Fruit fly (Drosophila melanogaster) whole organism, adult: ENCODE results near the gene GMF.

Experiments
- CG11617 ChIP-seq: fragments of 200-800 bp; sonication (Bioruptor generic); optimal IDR thresholded peaks from 2 replicates; lab custom pipeline; 2017; ENCODE audit warnings: mild to moderate bottlenecking, missing biosample characterization, missing genetic modification reagents, missing genetic modification characterization
- CG12768 ChIP-seq: fragments of 200-800 bp; sonication (Bioruptor generic); optimal IDR thresholded peaks from 2 replicates; lab custom pipeline; 2017; ENCODE audit warnings: missing biosample characterization, missing genetic modification characterization, mild to moderate bottlenecking, moderate library complexity, missing genetic modification reagents
- CG14711 ChIP-seq: fragments of 200-800 bp; sonication (Bioruptor generic); optimal IDR thresholded peaks from 2 replicates; lab custom pipeline; 2018; ENCODE audit warnings: missing biosample characterization, mild to moderate bottlenecking, missing genetic modification characterization, moderate library complexity
- CG1620 ChIP-seq: fragments of 200-800 bp; sonication (Bioruptor generic); optimal IDR thresholded peaks from 2 replicates; lab custom pipeline; 2016; ENCODE audit warnings: missing biosample characterization, missing genetic modification characterization
- CG33017 ChIP-seq: fragments of 200-800 bp; sonication (Bioruptor generic); optimal IDR thresholded peaks from 2 replicates; lab custom pipeline; 2018; ENCODE audit warnings: missing biosample characterization, mild to moderate bottlenecking, missing genetic modification characterization, moderate library complexity
- CG5204 ChIP-seq: fragments of 200-800 bp; sonication (Bioruptor generic); optimal IDR thresholded peaks from 2 replicates; lab custom pipeline; 2016; ENCODE audit warnings: missing biosample characterization, missing genetic modification characterization
- CG7045 ChIP-seq: fragments of 200-800 bp; sonication (Bioruptor generic); optimal IDR thresholded peaks from 2 replicates; lab custom pipeline; 2017; ENCODE audit warnings: missing biosample characterization, mild to moderate bottlenecking, missing genetic modification characterization
- CG7101 ChIP-seq: fragments of 200-800 bp; sonication (Bioruptor generic); optimal IDR thresholded peaks from 2 replicates; lab custom pipeline; 2018; ENCODE audit warnings: missing biosample characterization, mild to moderate bottlenecking, missing genetic modification characterization, moderate library complexity
- Clk ChIP-seq: fragments of 200-800 bp; sonication (Bioruptor generic); optimal IDR thresholded peaks from 2 replicates; lab custom pipeline; 2017; ENCODE audit warnings: missing biosample characterization, missing genetic modification characterization
- Crg-1 ChIP-seq: fragments of 200-800 bp; sonication (Bioruptor generic); optimal IDR thresholded peaks from 2 replicates; lab custom pipeline; 2016; ENCODE audit warnings: missing biosample characterization, missing genetic modification characterization
- Hr96 ChIP-seq: fragments of 200-800 bp; sonication (Bioruptor generic); optimal IDR thresholded peaks from 2 replicates; lab custom pipeline; 2016; ENCODE audit warnings: missing biosample characterization, missing genetic modification characterization
- Mnt ChIP-seq: fragments of 200-800 bp; sonication (Bioruptor generic); optimal IDR thresholded peaks from 2 replicates; lab custom pipeline; 2016; ENCODE audit warnings: missing biosample characterization, mild to moderate bottlenecking, missing genetic modification characterization
- bab1 ChIP-seq: fragments of 200-800 bp; sonication (Bioruptor generic); optimal IDR thresholded peaks from 3 replicates; lab custom pipeline; 2019; ENCODE audit warnings: missing biosample characterization, mild to moderate bottlenecking, missing genetic modification characterization, moderate library complexity
- cic ChIP-seq: fragments of 200-800 bp; sonication (Bioruptor generic); optimal IDR thresholded peaks from 2 replicates; lab custom pipeline; 2017; ENCODE audit warnings: missing biosample characterization, mild to moderate bottlenecking, missing genetic modification characterization, moderate library complexity
- cnc ChIP-seq, 2 experiments: fragments of >200 bp; optimal IDR thresholded peaks; 2 replicates each; lab custom pipeline; 2017
- kay ChIP-seq: fragments of 200-800 bp; sonication (Bioruptor generic); peaks from one replicate; lab custom pipeline; 2016; ENCODE audit warnings: missing biosample characterization, missing genetic modification characterization, borderline replicate concordance
- ovo ChIP-seq: fragments of 200-800 bp; sonication (Bioruptor generic); optimal IDR thresholded peaks from 2 replicates; lab custom pipeline; 2016; ENCODE audit warnings: missing biosample characterization, missing genetic modification characterization
- pad ChIP-seq: fragments of 200-800 bp; sonication (Bioruptor generic); optimal IDR thresholded peaks from 3 replicates; lab custom pipeline; 2017; ENCODE audit warnings: missing biosample characterization, missing genetic modification characterization, mild to moderate bottlenecking, moderate library complexity, missing genetic modification reagents
- tj ChIP-seq: fragments of 200-800 bp; sonication (Bioruptor generic); optimal IDR thresholded peaks from 3 replicates; lab custom pipeline; 2017; ENCODE audit warnings: missing biosample characterization, mild to moderate bottlenecking, missing genetic modification characterization, moderate library complexity
- toe ChIP-seq: fragments of 200-800 bp; sonication (Bioruptor generic); optimal IDR thresholded peaks from 2 replicates; lab custom pipeline; 2016; ENCODE audit warnings: missing biosample characterization, missing genetic modification characterization

The GMF gene

dm6 chr2L:16290984-16291383 is 11.8 kb downstream of the GMF start, which contains the start of gene CG17329:
TSS of gene CG17329 (plus strand) at chr2L:16291284.
- TF ChIP-seq bab1 (GFP tag; lab: Kevin White, UChicago) = no peak
- TF ChIP-seq pad = no peak
- TF ChIP-seq CG5204 = no peak
- TF ChIP-seq toe = no peak
- no peak for TF ChIP-seq CG14711 (tag; lab: Kevin White, UChicago)
- no peak for TF ChIP-seq CG12768 (GFP tag; lab: Kevin White, UChicago)
- no peak for TF ChIP-seq CG11617
- no peak for TF ChIP-seq Hr96
- TF ChIP-seq CG7101 (tag; lab: Kevin White, UChicago) = no peak
- TF ChIP-seq Crg-1 (GFP tag; lab: Kevin White, UChicago) = no peak
- no peak for TF ChIP-seq Clk (GFP tag; lab: Kevin White, UChicago)
- TF ChIP-seq CG33017 (tag; lab: Kevin White, UChicago) = no peak
- no peak for TF ChIP-seq ovo (GFP tag; lab: Kevin White, UChicago)
- no peak for TF ChIP-seq Mnt (GFP tag; lab: Kevin White, UChicago)

DNA sequence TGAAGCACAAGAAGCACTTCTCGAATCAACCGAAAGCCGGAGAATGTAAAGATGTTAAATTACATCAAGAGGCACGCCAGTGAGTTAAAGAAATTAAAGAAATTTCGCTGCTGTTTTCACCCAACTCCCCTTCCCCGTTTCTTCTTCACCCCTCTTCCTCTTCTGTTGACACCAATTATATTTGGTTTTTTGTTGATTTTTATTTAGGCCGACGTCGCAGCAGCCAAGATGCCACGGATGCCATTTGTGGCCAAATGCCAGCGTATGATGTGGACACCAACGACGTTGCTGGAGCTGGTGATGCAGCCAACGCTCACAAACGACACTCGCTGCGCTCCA is 14.4 kb downstream of the GMF start:
- TF ChIP-seq Mnt (GFP tag; lab: Kevin White, UChicago) = no peak
- no peak for TF ChIP-seq CG7101 (tag; lab: Kevin White, UChicago)
- TF ChIP-seq CG5204 = no peak
- TF ChIP-seq kay (GFP tag; lab: Kevin White, UChicago) = no peak

- TF ChIP-seq Hr96 (peak; percentile 91), Crg-1 (GFP tag; lab: Kevin White, UChicago) (peak; percentile 94), ovo (GFP tag; lab: Kevin White, UChicago) (peak; percentile 93), cnc (optimal IDR thresholded peaks at IDR 0.05; lab: Kevin White, UChicago) (no peak), CG14711 (tag; lab: Kevin White, UChicago) (peak; percentile 69), Clk (GFP tag; lab: Kevin White, UChicago) (peak; percentile 63), cic (peak; percentile 82), CG12768 (GFP tag; lab: Kevin White, UChicago) (peak; percentile 77), kay (GFP tag; lab: Kevin White, UChicago) (peak; percentile 97), CG33017 (tag; lab: Kevin White, UChicago) (peak; percentile 40), Mnt (GFP tag; lab: Kevin White, UChicago) (peak; percentile 91), CG7101 (tag; lab: Kevin White, UChicago) (peak; percentile 73), pad (peak; percentile 73), CG5204 (no peak), tj (GFP tag; lab: Kevin White, UChicago) (peak; percentile 60), CG1620 (peak; percentile 96), bab1 (GFP tag; lab: Kevin White, UChicago) (peak; percentile 64), CG11617 (peak; percentile 58), toe (peak; percentile 92), CG7045 (GFP tag; lab: Kevin White, UChicago) (peak; percentile 67)
Measured at dm6 chr2L:16287602-16288392, 15.0 kb downstream of the GMF start, which contains the start of the genes crp and pkaap. TSS of gene crp (minus strand) at chr2L:16287730. TSS of gene pkaap (plus strand) at chr2L:16288290.

DNA sequence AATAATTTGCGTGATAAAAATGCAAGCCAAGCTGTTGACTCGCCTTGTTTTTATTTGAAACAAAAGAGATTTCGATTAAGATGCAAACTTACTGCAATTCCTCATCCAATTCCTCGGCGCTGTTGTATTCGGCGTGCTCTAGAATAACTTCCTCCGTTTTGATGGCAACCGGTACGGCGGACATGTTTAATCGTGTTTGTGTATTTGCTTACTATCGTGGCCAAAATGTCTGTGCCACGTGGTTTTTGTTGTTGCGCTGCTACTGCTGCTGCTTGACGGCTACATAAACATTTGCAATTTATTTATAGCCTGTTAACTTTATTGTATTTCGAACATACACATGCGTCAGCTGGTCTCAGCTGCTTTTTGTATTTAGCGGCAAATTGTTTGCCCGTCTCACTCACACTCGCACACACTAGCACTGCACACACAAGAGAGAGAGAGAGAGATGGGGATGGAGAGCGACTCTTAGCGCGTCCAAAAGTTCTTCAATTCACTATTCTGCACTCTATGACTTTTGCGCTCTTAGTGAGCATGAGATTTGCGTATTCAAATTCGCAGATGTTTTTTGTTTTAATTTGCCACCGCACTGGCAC is 15.7 kb downstream of the GMF start:
- TF ChIP-seq CG11617 (no peak), CG7101 (tag; lab: Kevin White, UChicago) (no peak), cic (no peak), Crg-1 (GFP tag; lab: Kevin White, UChicago) (no peak), tj (GFP tag; lab: Kevin White, UChicago) (no peak), pad (no peak), CG14711 (tag; lab: Kevin White, UChicago) (no peak), Hr96 (no peak), CG7045 (GFP tag; lab: Kevin White, UChicago) (no peak), CG1620 (no peak), bab1 (GFP tag; lab: Kevin White, UChicago) (no peak)

DNA sequence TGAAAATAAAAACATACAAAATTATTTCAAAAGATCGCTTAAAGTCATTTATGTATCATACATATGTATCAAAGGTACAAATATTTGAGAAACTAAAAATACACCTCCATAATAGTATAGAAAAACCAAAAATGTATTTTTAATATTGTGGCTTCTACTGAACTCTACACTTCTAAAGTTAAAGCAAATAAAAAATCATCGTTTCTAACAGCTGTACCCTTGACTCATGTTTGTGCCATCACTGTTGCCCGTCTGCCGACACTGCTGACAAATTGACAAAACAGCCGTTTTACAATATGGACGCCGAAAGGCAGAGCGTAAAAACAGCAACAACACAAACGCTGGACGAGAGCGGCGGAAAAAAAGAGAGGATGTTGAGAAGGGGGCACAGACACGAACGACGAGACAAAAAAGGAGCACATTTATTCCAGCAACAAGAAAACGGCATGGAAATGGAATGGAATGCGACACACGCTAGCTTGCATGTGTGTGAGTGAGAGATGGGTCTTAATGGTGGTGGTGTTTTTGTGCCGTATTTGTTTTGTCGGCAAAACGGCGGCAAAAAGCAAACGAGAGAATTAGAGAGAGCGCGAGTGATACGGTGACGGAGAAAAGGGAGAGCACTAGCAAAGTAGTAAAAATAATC is 16.3 kb downstream of the GMF start:
- TF ChIP-seq CG1620 = no peak
- peak; percentile 64 for TF ChIP-seq CG14711 (tag; lab: Kevin White, UChicago)
- peak; percentile 75 for TF ChIP-seq CG7101 (tag; lab: Kevin White, UChicago)
- no peak for TF ChIP-seq Clk (GFP tag; lab: Kevin White, UChicago)
- peak; percentile 11 for TF ChIP-seq Crg-1 (GFP tag; lab: Kevin White, UChicago)
- peak; percentile 77 for TF ChIP-seq CG11617
- no peak for TF ChIP-seq cnc (optimal IDR thresholded peaks at IDR 0.05; lab: Kevin White, UChicago)
- TF ChIP-seq ovo (GFP tag; lab: Kevin White, UChicago) = peak; percentile 51
- TF ChIP-seq pad = peak; percentile 84
- TF ChIP-seq cic = peak; percentile 87
- TF ChIP-seq Mnt (GFP tag; lab: Kevin White, UChicago) = peak; percentile 29
- TF ChIP-seq kay (GFP tag; lab: Kevin White, UChicago) = peak; percentile 24
- peak; percentile 57 for TF ChIP-seq CG7045 (GFP tag; lab: Kevin White, UChicago)
- peak; percentile 23 for TF ChIP-seq tj (GFP tag; lab: Kevin White, UChicago)
- TF ChIP-seq CG5204 = peak; percentile 52
- peak; percentile 66 for TF ChIP-seq bab1 (GFP tag; lab: Kevin White, UChicago)
- TF ChIP-seq toe = no peak
- peak; percentile 68 for TF ChIP-seq CG33017 (tag; lab: Kevin White, UChicago)
- TF ChIP-seq Hr96 = no peak
- TF ChIP-seq CG12768 (GFP tag; lab: Kevin White, UChicago) = peak; percentile 81
